Worm (Caenorhabditis elegans): ENCODE results near the gene Y69A2AR.1.

Y69A2AR.1 gene

ce11 chrIV:2657307-2657706 lies 9.5 kb upstream of the Y69A2AR.1 start (continued):
- TF ChIP-seq gei-8 (GFP tag; optimal IDR thresholded peaks at IDR 0.05) (peak; percentile 27), nhr-102 (tag; optimal IDR thresholded peaks at IDR 0.05) (peak; percentile 13), arid-1 (GFP tag; conservative IDR thresholded peaks at IDR 0.05) (peak; percentile 65; the same call in 1 of the 2 replicates)

- no peak for TF ChIP-seq hlh-11 (tag; optimal IDR thresholded peaks at IDR 0.05)
- TF ChIP-seq nhr-25 (tag; optimal IDR thresholded peaks at IDR 0.05; ENCODE audit: borderline replicate concordance, insufficient read depth): no peak
- 0 out of 2 replicates have a peak, but pooled peaks have one; percentile 21 for TF ChIP-seq D1046.2 (GFP tag; IDR thresholded peaks at IDR 0.05)
- TF ChIP-seq T26A8.4 (GFP tag; IDR thresholded peaks at IDR 0.05): no peak
- TF ChIP-seq pqm-1 (tag; optimal IDR thresholded peaks at IDR 0.05): no peak
- TF ChIP-seq fkh-10 (GFP tag; optimal IDR thresholded peaks at IDR 0.05): no peak
- no peak for TF ChIP-seq ztf-11 (tag; optimal IDR thresholded peaks at IDR 0.05)
- TF ChIP-seq nhr-77 (tag; optimal IDR thresholded peaks at IDR 0.05): no peak
- TF ChIP-seq F26F4.8 (GFP tag; conservative IDR thresholded peaks at IDR 0.05): 0 out of 2 replicates have a peak, but pooled peaks have one; percentile 53
- TF ChIP-seq dpl-1 (GFP tag; optimal IDR thresholded peaks at IDR 0.05): no peak
- no peak for TF ChIP-seq ztf-7 (tag; optimal IDR thresholded peaks at IDR 0.05)
- no peak for TF ChIP-seq rbr-2 (tag; optimal IDR thresholded peaks at IDR 0.05)
- TF ChIP-seq nhr-11 (tag; optimal IDR thresholded peaks at IDR 0.05): no peak
- no peak for TF ChIP-seq ceh-62 (tag; optimal IDR thresholded peaks at IDR 0.05)
- TF ChIP-seq Y5F2A.4 (GFP tag; optimal IDR thresholded peaks at IDR 0.05): peak; percentile 37
- peak; percentile 4 for TF ChIP-seq nhr-111 (GFP tag; optimal IDR thresholded peaks at IDR 0.05)
- no peak for TF ChIP-seq zip-11 (GFP tag; IDR thresholded peaks at IDR 0.05)
- TF ChIP-seq ceh-32 (tag; optimal IDR thresholded peaks at IDR 0.05; ENCODE audit: poor library complexity): no peak
- TF ChIP-seq dmd-6 (GFP tag; IDR thresholded peaks at IDR 0.05): no peak
- TF ChIP-seq mxl-3 (GFP tag; optimal IDR thresholded peaks at IDR 0.05): no peak
- peak; percentile 13 for TF ChIP-seq unc-130 (GFP tag; optimal IDR thresholded peaks at IDR 0.05)
- peak; percentile 72; the same call in 1 of the 2 replicates for TF ChIP-seq pha-4 (GFP tag; IDR thresholded peaks at IDR 0.05)
- no peak for TF ChIP-seq pha-4 (tag; optimal IDR thresholded peaks at IDR 0.05)
- TF ChIP-seq lin-29 (GFP tag; IDR thresholded peaks at IDR 0.05): no peak
- TF ChIP-seq Y105C5A.15 (GFP tag; IDR thresholded peaks at IDR 0.05): no peak
- TF ChIP-seq egl-27 (tag; optimal IDR thresholded peaks at IDR 0.05): no peak
- no peak for TF ChIP-seq sdz-12 (GFP tag; optimal IDR thresholded peaks at IDR 0.05)
- no peak for TF ChIP-seq duxl-1 (tag; optimal IDR thresholded peaks at IDR 0.05; ENCODE audit: poor library complexity)
- no peak for TF ChIP-seq dve-1 (tag; optimal IDR thresholded peaks at IDR 0.05; ENCODE audit: insufficient read depth)
- peak; percentile 9 for TF ChIP-seq mes-2 (tag; optimal IDR thresholded peaks at IDR 0.05; ENCODE audit: poor library complexity, severe bottlenecking)
- no peak for TF ChIP-seq aly-2 (tag; optimal IDR thresholded peaks at IDR 0.05)
- no peak for TF ChIP-seq ces-1 (GFP tag; optimal IDR thresholded peaks at IDR 0.05)
- no peak for TF ChIP-seq nhr-6 (tag; optimal IDR thresholded peaks at IDR 0.05)
- TF ChIP-seq attf-4 (tag; optimal IDR thresholded peaks at IDR 0.05): no peak
- no peak for TF ChIP-seq mep-1 (tag; optimal IDR thresholded peaks at IDR 0.05)
- no peak for TF ChIP-seq lsy-2 (tag; optimal IDR thresholded peaks at IDR 0.05)
- no peak for TF ChIP-seq Y75B8A.6 (GFP tag; IDR thresholded peaks at IDR 0.05)
- no peak for TF ChIP-seq hif-1 (tag; optimal IDR thresholded peaks at IDR 0.05)
- TF ChIP-seq dmd-9 (GFP tag; IDR thresholded peaks at IDR 0.05): no peak
- TF ChIP-seq snpc-1.2 (GFP tag; IDR thresholded peaks at IDR 0.05): 0 out of 2 replicates have a peak, but pooled peaks have one; percentile 26
- no peak for TF ChIP-seq daf-12 (tag; optimal IDR thresholded peaks at IDR 0.05)
- no peak for TF ChIP-seq madf-9 (GFP tag; conservative IDR thresholded peaks at IDR 0.05)
- TF ChIP-seq nhr-28 (tag; optimal IDR thresholded peaks at IDR 0.05): no peak
- peak; percentile 47 for TF ChIP-seq spr-3 (GFP tag; optimal IDR thresholded peaks at IDR 0.05)
- TF ChIP-seq mdl-1 (tag; optimal IDR thresholded peaks at IDR 0.05): no peak
- TF ChIP-seq F44E2.7 (GFP tag; IDR thresholded peaks at IDR 0.05): 0 out of 2 replicates have a peak, but pooled peaks have one; percentile 17
Observed at ce11 chrIV:2658733-2659132, 8.1 kb upstream of the Y69A2AR.1 start.

Measured in whole organism, L4 larva.